Worm (Caenorhabditis elegans) whole organism, L3 larva: Measurements from ENCODE around the gene sex-1.
A peak's percentile ranks its signal among the peaks of the same experiment; 100 is the strongest.

Source experiments
- R02D3.7 ChIP-seq: fragments of 150-350 bp; optimal IDR thresholded peaks from 2 replicates; lab custom pipeline; 2014; ENCODE audit warnings: missing biosample characterization, missing genetic modification characterization
- ZK546.5 ChIP-seq: sonication (generic microtip); optimal IDR thresholded peaks from 2 replicates; lab custom pipeline; 2017; ENCODE audit warnings: missing biosample characterization, missing genetic modification characterization
- aly-2 ChIP-seq: fragments of 150-350 bp; optimal IDR thresholded peaks from 2 replicates; lab custom pipeline; 2014; ENCODE audit warnings: missing biosample characterization, missing genetic modification characterization
- ama-1 ChIP-seq: fragments of 150-350 bp; optimal IDR thresholded peaks from 2 replicates; lab custom pipeline; 2018
- ceh-16 ChIP-seq: sonication (generic microtip); optimal IDR thresholded peaks from 2 replicates; lab custom pipeline; 2017; ENCODE audit warnings: missing biosample characterization, missing genetic modification characterization
- ceh-28 ChIP-seq: fragments of 150-350 bp; optimal IDR thresholded peaks from 2 replicates; lab custom pipeline; 2014; ENCODE audit warnings: missing biosample characterization, missing genetic modification reagents, missing genetic modification characterization
- daf-12 ChIP-seq: fragments of 150-350 bp; optimal IDR thresholded peaks from 2 replicates; lab custom pipeline; 2014; ENCODE audit warnings: missing biosample characterization, missing genetic modification reagents, missing genetic modification characterization
- elt-2 ChIP-seq: sonication (generic microtip); optimal IDR thresholded peaks from 2 replicates; lab custom pipeline; 2016; ENCODE audit warnings: missing genetic modification reagents, mild to moderate bottlenecking, missing genetic modification characterization, missing compliant biosample characterization
- elt-3 ChIP-seq, 3 experiments: fragments of 150-350 bp in 1 of 3; sonication (generic microtip) in 2 of 3; optimal IDR thresholded peaks; 2 replicates in 2 of 3; 4 replicates in 1 of 3; lab custom pipeline; 2014 to 2017; ENCODE audit warnings: missing biosample characterization in 3 of 3, missing genetic modification characterization in 3 of 3
- eor-1 ChIP-seq, 2 experiments: fragments of 150-350 bp; optimal IDR thresholded peaks; 2 replicates each; lab custom pipeline; 2014 to 2018; ENCODE audit warnings: missing biosample characterization in 2 of 2, missing genetic modification characterization in 2 of 2
- fkh-10 ChIP-seq: sonication (generic microtip); optimal IDR thresholded peaks from 2 replicates; lab custom pipeline; 2017; ENCODE audit warnings: missing biosample characterization, missing genetic modification reagents, missing genetic modification characterization
- fkh-2 ChIP-seq: fragments of 150-350 bp; optimal IDR thresholded peaks from 2 replicates; lab custom pipeline; 2014; ENCODE audit warnings: missing biosample characterization, missing genetic modification reagents, missing genetic modification characterization
- jun-1 ChIP-seq: fragments of 150-350 bp; optimal IDR thresholded peaks from 2 replicates; lab custom pipeline; 2014; ENCODE audit warnings: missing biosample characterization, missing genetic modification reagents, missing genetic modification characterization
- lin-39 ChIP-seq: fragments of 150-350 bp; optimal IDR thresholded peaks from 2 replicates; lab custom pipeline; 2018; ENCODE audit warnings: missing biosample characterization, missing genetic modification reagents, missing genetic modification characterization
- lsy-12 ChIP-seq: sonication (generic microtip); optimal IDR thresholded peaks from 2 replicates; lab custom pipeline; 2016; ENCODE audit warnings: mild to moderate bottlenecking, missing genetic modification characterization, missing compliant biosample characterization
- mdl-1 ChIP-seq: fragments of 150-350 bp; optimal IDR thresholded peaks from 2 replicates; lab custom pipeline; 2014; ENCODE audit warnings: missing biosample characterization, missing genetic modification characterization
- mml-1 ChIP-seq: fragments of 150-350 bp; sonication (generic microtip); optimal IDR thresholded peaks from 3 replicates; lab custom pipeline; 2014; ENCODE audit warnings: missing biosample characterization, missing genetic modification characterization
- nfya-1 ChIP-seq: sonication (generic microtip); optimal IDR thresholded peaks from 2 replicates; lab custom pipeline; 2017; ENCODE audit warnings: missing genetic modification characterization, mild to moderate bottlenecking, missing compliant biosample characterization, antibody characterized with exemption, moderate library complexity; ENCODE audit not compliant: insufficient read depth
- nhr-12 ChIP-seq: fragments of 150-350 bp; optimal IDR thresholded peaks from 2 replicates; lab custom pipeline; 2014; ENCODE audit warnings: missing biosample characterization, missing genetic modification characterization
- nhr-23 ChIP-seq: fragments of 150-350 bp; optimal IDR thresholded peaks from 2 replicates; lab custom pipeline; 2014; ENCODE audit warnings: missing biosample characterization, missing genetic modification reagents, missing genetic modification characterization
- nhr-237 ChIP-seq: fragments of 150-350 bp; optimal IDR thresholded peaks from 2 replicates; lab custom pipeline; 2014; ENCODE audit warnings: missing biosample characterization, missing genetic modification characterization
- nhr-25 ChIP-seq: sonication (generic microtip); optimal IDR thresholded peaks from 2 replicates; lab custom pipeline; 2017; ENCODE audit warnings: missing biosample characterization, missing genetic modification characterization
- nhr-28 ChIP-seq: fragments of 150-350 bp; optimal IDR thresholded peaks from 2 replicates; lab custom pipeline; 2014; ENCODE audit warnings: missing biosample characterization, missing genetic modification characterization
- nhr-67 ChIP-seq: fragments of 150-350 bp; optimal IDR thresholded peaks from 2 replicates; lab custom pipeline; 2014; ENCODE audit warnings: missing biosample characterization, missing genetic modification characterization
- nhr-76 ChIP-seq: fragments of 150-350 bp; sonication (generic microtip); optimal IDR thresholded peaks from 5 replicates; lab custom pipeline; 2014; ENCODE audit warnings: missing biosample characterization, missing genetic modification characterization
- nhr-77 ChIP-seq: fragments of 150-350 bp; optimal IDR thresholded peaks from 2 replicates; lab custom pipeline; 2014; ENCODE audit warnings: missing biosample characterization, missing genetic modification characterization
- pha-4 ChIP-seq: fragments of 150-350 bp; optimal IDR thresholded peaks from 2 replicates; lab custom pipeline; 2014; ENCODE audit warnings: missing biosample characterization, missing genetic modification reagents, missing genetic modification characterization
- pqm-1 ChIP-seq: fragments of 150-350 bp; optimal IDR thresholded peaks from 2 replicates; lab custom pipeline; 2017; ENCODE audit warnings: missing biosample characterization, missing genetic modification characterization, inconsistent platforms
- sea-2 ChIP-seq: fragments of 150-350 bp; sonication (generic microtip); optimal IDR thresholded peaks from 4 replicates; lab custom pipeline; 2014; ENCODE audit warnings: missing biosample characterization, missing genetic modification reagents, missing genetic modification characterization
- skn-1 ChIP-seq: fragments of 150-350 bp; optimal IDR thresholded peaks from 2 replicates; lab custom pipeline; 2014; ENCODE audit warnings: missing biosample characterization, missing genetic modification characterization
- snpc-4 ChIP-seq: fragments of 150-350 bp; optimal IDR thresholded peaks from 2 replicates; lab custom pipeline; 2014; ENCODE audit warnings: missing biosample characterization, missing genetic modification characterization
- tbx-2 ChIP-seq: sonication (generic microtip); optimal IDR thresholded peaks from 2 replicates; lab custom pipeline; 2016; ENCODE audit warnings: mild to moderate bottlenecking, missing genetic modification characterization, missing compliant biosample characterization
- unc-39 ChIP-seq: sonication (generic microtip); optimal IDR thresholded peaks from 4 replicates; lab custom pipeline; 2017; ENCODE audit warnings: missing biosample characterization, missing genetic modification characterization
- unc-62 ChIP-seq: fragments of 150-350 bp; sonication (generic microtip); optimal IDR thresholded peaks from 4 replicates; lab custom pipeline; 2014; ENCODE audit warnings: missing biosample characterization, missing genetic modification reagents, missing genetic modification characterization
- zag-1 ChIP-seq: fragments of 150-350 bp; optimal IDR thresholded peaks from 2 replicates; lab custom pipeline; 2014; ENCODE audit warnings: missing biosample characterization, missing genetic modification characterization
- ztf-11 ChIP-seq: fragments of 150-350 bp; optimal IDR thresholded peaks from 2 replicates; lab custom pipeline; 2014; ENCODE audit warnings: missing biosample characterization, missing genetic modification characterization
- ztf-4 ChIP-seq: fragments of 150-350 bp; optimal IDR thresholded peaks from 2 replicates; lab custom pipeline; 2014; ENCODE audit warnings: missing biosample characterization, missing genetic modification characterization

Gene sex-1

ce11 chrX:10205321-10205720 is at the start of gene sex-1:
Gene sex-1, minus strand, starts transcription at chrX:10205421.
- TF ChIP-seq nfya-1 (tag; lab: Kevin White, UChicago) (no peak), jun-1 (no peak), nhr-76 (no peak), daf-12 (tag; lab: Kevin White, UChicago) (no peak), nhr-28 (tag; lab: Kevin White, UChicago) (no peak), nhr-77 (tag; lab: Kevin White, UChicago) (no peak), ztf-4 (tag; lab: Kevin White, UChicago) (no peak), ama-1 (lab: Kevin White, UChicago) (no peak), nhr-12 (tag; lab: Kevin White, UChicago) (no peak), fkh-2 (tag; lab: Kevin White, UChicago) (no peak), unc-39 (tag; lab: Kevin White, UChicago) (no peak)

- no peak for TF ChIP-seq nhr-12 (tag; lab: Kevin White, UChicago)
- no peak for TF ChIP-seq ztf-4 (tag; lab: Kevin White, UChicago)
- TF ChIP-seq sea-2 (GFP tag; lab: Kevin White, UChicago) = no peak
- TF ChIP-seq fkh-10 = no peak
- no peak for TF ChIP-seq pqm-1 (tag; lab: Kevin White, UChicago)
- TF ChIP-seq ama-1 (lab: Kevin White, UChicago) = no peak
- TF ChIP-seq nfya-1 (tag; lab: Kevin White, UChicago) = no peak
- TF ChIP-seq, all 47 proteins: peak for 0
These were observed 48.8 kb upstream of the sex-1 start for ce11 chrX:10254068-10254467.

- TF ChIP-seq zag-1 (tag; lab: Kevin White, UChicago) = no peak
- no peak for TF ChIP-seq snpc-4 (tag; lab: Kevin White, UChicago)
- no peak for TF ChIP-seq lin-39
- TF ChIP-seq ama-1 (lab: Kevin White, UChicago) = no peak
- TF ChIP-seq lsy-12 = no peak
- TF ChIP-seq jun-1 = no peak
- TF ChIP-seq aly-2 (tag; lab: Kevin White, UChicago) = no peak
- no peak for TF ChIP-seq ZK546.5 (tag; lab: Kevin White, UChicago)
- TF ChIP-seq R02D3.7 (tag; lab: Kevin White, UChicago) = no peak
- no peak for TF ChIP-seq pqm-1 (tag; lab: Kevin White, UChicago)
- no peak for TF ChIP-seq mdl-1 (tag; lab: Kevin White, UChicago)
- TF ChIP-seq nhr-67 (tag; lab: Kevin White, UChicago) = no peak
- no peak for TF ChIP-seq unc-62 (GFP tag; lab: Kevin White, UChicago)
- no peak for TF ChIP-seq nfya-1 (tag; lab: Kevin White, UChicago)
- TF ChIP-seq sea-2 (GFP tag; lab: Kevin White, UChicago) = no peak
These were observed 47.6 kb upstream of the sex-1 start, which contains the start of gene C14H10.2 for ce11 chrX:10252781-10253180. Gene C14H10.2, minus strand, starts transcription at chrX:10252881.

ce11 chrX:10249685-10250084 is 44.5 kb upstream of the sex-1 start:
- TF ChIP-seq tbx-2 (tag; lab: Kevin White, UChicago) (no peak), elt-3 (tag; optimal IDR thresholded peaks at IDR 0.05; lab: Kevin White, UChicago) (no peak), nhr-12 (tag; lab: Kevin White, UChicago) (no peak), mml-1 (tag; lab: Kevin White, UChicago) (no peak), elt-2 (tag; lab: Kevin White, UChicago) (no peak), eor-1 (tag; optimal IDR thresholded peaks at IDR 0.05; lab: Kevin White, UChicago) (no peak), ztf-11 (tag; lab: Kevin White, UChicago) (no peak), skn-1 (tag; lab: Kevin White, UChicago) (no peak), nhr-25 (no peak), ceh-28 (tag; lab: Kevin White, UChicago) (no peak), nfya-1 (tag; lab: Kevin White, UChicago) (no peak), sea-2 (GFP tag; lab: Kevin White, UChicago) (no peak), unc-62 (GFP tag; lab: Kevin White, UChicago) (no peak), ceh-16 (tag; lab: Kevin White, UChicago) (no peak), ama-1 (lab: Kevin White, UChicago) (no peak)

- peak; percentile 32 for TF ChIP-seq nhr-23 (tag; lab: Kevin White, UChicago)
- TF ChIP-seq nhr-237 (tag; lab: Kevin White, UChicago) = no peak
- peak in 1 of 3 experiments; percentile 43 for TF ChIP-seq elt-3 (tag; optimal IDR thresholded peaks at IDR 0.05; lab: Kevin White, UChicago)
- TF ChIP-seq nhr-25 = peak; percentile 61
- no peak for TF ChIP-seq pha-4 (tag; lab: Kevin White, UChicago)
- no peak for TF ChIP-seq nhr-76
- no peak for TF ChIP-seq tbx-2 (tag; lab: Kevin White, UChicago)
- TF ChIP-seq mml-1 (tag; lab: Kevin White, UChicago) = no peak
- no peak for TF ChIP-seq skn-1 (tag; lab: Kevin White, UChicago)
- peak; percentile 45 for TF ChIP-seq lin-39
- TF ChIP-seq zag-1 (tag; lab: Kevin White, UChicago) = no peak
These were observed 40.4 kb upstream of the sex-1 start for ce11 chrX:10245617-10246016.
